Fruit fly (Drosophila melanogaster) whole organism, embryonic: ENCODE results near the gene CG1463.

Experiments
- B-H2 ChIP-seq: fragments of 200-800 bp; sonication (Bioruptor generic); optimal IDR thresholded peaks from 2 replicates; lab custom pipeline; 2018; ENCODE audit warnings: missing biosample characterization, mild to moderate bottlenecking, missing genetic modification characterization
- CG10366 ChIP-seq: fragments of 200-800 bp; sonication (Bioruptor generic); IDR thresholded peaks from 2 replicates; pipeline ENCODE4 v1.3.6; 2022; ENCODE audit warnings: missing biosample characterization, missing genetic modification characterization
- CG12236 ChIP-seq: fragments of 200-800 bp; sonication (Bioruptor generic); optimal IDR thresholded peaks from 2 replicates; lab custom pipeline; 2016; ENCODE audit warnings: missing biosample characterization, missing genetic modification characterization
- CG12744 ChIP-seq: fragments of 200-800 bp; sonication (Bioruptor generic); optimal IDR thresholded peaks from 2 replicates; lab custom pipeline; 2016; ENCODE audit warnings: missing biosample characterization, missing genetic modification characterization
- CG14860 ChIP-seq: fragments of 200-800 bp; sonication (Bioruptor generic); IDR thresholded peaks from 3 replicates; pipeline ENCODE4 v1.3.6; 2022; ENCODE audit warnings: missing biosample characterization, missing genetic modification characterization; ENCODE audit not compliant: partially characterized antibody
- CG15011 ChIP-seq: fragments of 200-800 bp; sonication (Bioruptor generic); optimal IDR thresholded peaks from 3 replicates; lab custom pipeline; 2018; ENCODE audit warnings: missing biosample characterization, mild to moderate bottlenecking, missing genetic modification characterization
- CG15479 ChIP-seq: fragments of 200-800 bp; sonication (Bioruptor generic); optimal IDR thresholded peaks from 3 replicates; lab custom pipeline; 2019; ENCODE audit warnings: missing biosample characterization, mild to moderate bottlenecking, missing genetic modification characterization, moderate library complexity
- CG1603 ChIP-seq: fragments of 200-800 bp; sonication (Bioruptor generic); optimal IDR thresholded peaks from 2 replicates; lab custom pipeline; 2019; ENCODE audit warnings: missing biosample characterization, mild to moderate bottlenecking, missing genetic modification characterization, moderate library complexity
- CG16863 ChIP-seq: fragments of 200-800 bp; sonication (Bioruptor generic); optimal IDR thresholded peaks from 3 replicates; lab custom pipeline; 2016; ENCODE audit warnings: missing biosample characterization, missing genetic modification characterization
- CG17385 ChIP-seq: fragments of 200-800 bp; sonication (Bioruptor generic); optimal IDR thresholded peaks from 3 replicates; lab custom pipeline; 2018; ENCODE audit warnings: missing biosample characterization, mild to moderate bottlenecking, missing genetic modification characterization
- CG2199 ChIP-seq: fragments of 200-800 bp; sonication (Bioruptor generic); IDR thresholded peaks from 3 replicates; pipeline ENCODE4 v1.3.6; 2022; ENCODE audit warnings: missing biosample characterization, missing genetic modification characterization
- CG3065 ChIP-seq: fragments of 200-800 bp; sonication (Bioruptor generic); optimal IDR thresholded peaks from 2 replicates; lab custom pipeline; 2016; ENCODE audit warnings: missing biosample characterization, missing genetic modification characterization
- CG31365 ChIP-seq: fragments of 200-800 bp; sonication (Bioruptor generic); optimal IDR thresholded peaks from 2 replicates; lab custom pipeline; 2018; ENCODE audit warnings: missing biosample characterization, mild to moderate bottlenecking, missing genetic modification characterization
- CG31388 ChIP-seq: fragments of 200-800 bp; sonication (Bioruptor generic); optimal IDR thresholded peaks from 2 replicates; lab custom pipeline; 2016; ENCODE audit warnings: missing biosample characterization, missing genetic modification characterization
- CG3163 ChIP-seq: fragments of 200-800 bp; sonication (Bioruptor generic); optimal IDR thresholded peaks from 3 replicates; lab custom pipeline; 2016; ENCODE audit warnings: missing biosample characterization, missing genetic modification characterization
- CG32532 ChIP-seq: fragments of 200-800 bp; sonication (Bioruptor generic); IDR thresholded peaks from 2 replicates; pipeline ENCODE4 v1.3.6; 2022; ENCODE audit warnings: missing biosample characterization, missing genetic modification characterization
- CG3726 ChIP-seq: fragments of 200-800 bp; sonication (Bioruptor generic); IDR thresholded peaks from 3 replicates; pipeline ENCODE4, ENCODE4 v1.3.6; 2022; ENCODE audit warnings: missing biosample characterization, missing genetic modification characterization
- CG3995 ChIP-seq: fragments of 200-800 bp; sonication (Bioruptor generic); optimal IDR thresholded peaks from 3 replicates; lab custom pipeline; 2016; ENCODE audit warnings: missing biosample characterization, missing genetic modification characterization
- CG6683 ChIP-seq: fragments of 200-800 bp; sonication (Bioruptor generic); optimal IDR thresholded peaks from 2 replicates; lab custom pipeline; 2017; ENCODE audit warnings: missing biosample characterization, mild to moderate bottlenecking, missing genetic modification characterization, missing genetic modification reagents
- CoRest ChIP-seq: fragments of 200-800 bp; sonication (Bioruptor generic); optimal IDR thresholded peaks from 3 replicates; lab custom pipeline; 2018; ENCODE audit warnings: missing biosample characterization, mild to moderate bottlenecking, missing genetic modification characterization, moderate library complexity
- D ChIP-seq, 2 experiments: fragments of 200-800 bp in 1 of 2; fragments of >200 bp in 1 of 2; sonication (Bioruptor generic) in 1 of 2; optimal IDR thresholded peaks; 2 replicates in 1 of 2; 3 replicates in 1 of 2; lab custom pipeline; 2017; ENCODE audit warnings: mild to moderate bottlenecking in 1 of 2, missing biosample characterization in 1 of 2, missing genetic modification characterization in 1 of 2, missing genetic modification reagents in 1 of 2
- HLHmδ ChIP-seq: fragments of 200-800 bp; sonication (Bioruptor generic); optimal IDR thresholded peaks from 2 replicates; lab custom pipeline; 2018; ENCODE audit warnings: missing biosample characterization, mild to moderate bottlenecking, missing genetic modification characterization, moderate library complexity
- HmgD ChIP-seq: fragments of 200-800 bp; sonication (Bioruptor generic); optimal IDR thresholded peaks from 3 replicates; lab custom pipeline; 2016; ENCODE audit warnings: missing biosample characterization, missing genetic modification characterization
- Hsf ChIP-seq: fragments of 200-800 bp; sonication (Bioruptor generic); optimal IDR thresholded peaks from 3 replicates; lab custom pipeline; 2016; ENCODE audit warnings: missing biosample characterization, missing genetic modification characterization
- Meics ChIP-seq: fragments of 200-800 bp; sonication (Bioruptor generic); optimal IDR thresholded peaks from 2 replicates; lab custom pipeline; 2017; ENCODE audit warnings: missing biosample characterization, mild to moderate bottlenecking, missing genetic modification characterization
- Nf-YC ChIP-seq: fragments of 200-800 bp; optimal IDR thresholded peaks from 3 replicates; lab custom pipeline; 2019; ENCODE audit warnings: missing biosample characterization, mild to moderate bottlenecking, missing genetic modification characterization, moderate library complexity
- Oaz ChIP-seq: fragments of 200-800 bp; sonication (Bioruptor generic); IDR thresholded peaks from 2 replicates; pipeline ENCODE4 v1.3.6; 2022; ENCODE audit warnings: missing biosample characterization, missing genetic modification characterization
- Opbp ChIP-seq: fragments of 200-800 bp; sonication (Bioruptor generic); IDR thresholded peaks from 3 replicates; pipeline ENCODE4 v1.3.6; 2022; ENCODE audit warnings: missing biosample characterization, missing genetic modification characterization; ENCODE audit not compliant: partially characterized antibody
- ab ChIP-seq: fragments of 200-800 bp; sonication (Bioruptor generic); optimal IDR thresholded peaks from 2 replicates; lab custom pipeline; 2016; ENCODE audit warnings: missing biosample characterization, missing genetic modification characterization
- ato ChIP-seq: fragments of 200-800 bp; sonication (Bioruptor generic); IDR thresholded peaks from 2 replicates; pipeline ENCODE4 v1.3.6; 2022; ENCODE audit warnings: missing biosample characterization, missing genetic modification characterization; ENCODE audit not compliant: partially characterized antibody
- cato ChIP-seq: fragments of 200-800 bp; sonication (Bioruptor generic); optimal IDR thresholded peaks from 2 replicates; lab custom pipeline; 2016; ENCODE audit warnings: missing biosample characterization, missing genetic modification characterization, borderline replicate concordance
- croc ChIP-seq: fragments of 200-800 bp; sonication (Bioruptor generic); conservative IDR thresholded peaks from 3 replicates; pipeline ENCODE4 v1.3.6; 2022; ENCODE audit warnings: missing biosample characterization, missing genetic modification characterization
- dan ChIP-seq: fragments of 200-800 bp; sonication (Bioruptor generic); IDR thresholded peaks from 2 replicates; pipeline ENCODE4 v1.3.6; 2022; ENCODE audit warnings: missing biosample characterization, missing genetic modification characterization
- esg ChIP-seq: fragments of 200-800 bp; sonication (Bioruptor generic); conservative IDR thresholded peaks from 2 replicates; pipeline ENCODE4 v1.3.6; 2022; ENCODE audit warnings: missing biosample characterization, missing genetic modification characterization
- grau ChIP-seq: fragments of 200-800 bp; optimal IDR thresholded peaks from 3 replicates; lab custom pipeline; 2019; ENCODE audit warnings: missing biosample characterization, mild to moderate bottlenecking, missing genetic modification characterization, moderate library complexity
- inv ChIP-seq: fragments of 200-800 bp; sonication (Bioruptor generic); IDR thresholded peaks from 2 replicates; pipeline ENCODE4 v1.3.6; 2022; ENCODE audit warnings: missing biosample characterization, missing genetic modification characterization; ENCODE audit not compliant: partially characterized antibody
- lab ChIP-seq: fragments of 200-800 bp; sonication (Bioruptor generic); optimal IDR thresholded peaks from 3 replicates; lab custom pipeline; 2017; ENCODE audit warnings: missing biosample characterization, missing genetic modification characterization, mild to moderate bottlenecking, moderate library complexity, missing genetic modification reagents
- lov ChIP-seq, 2 experiments: fragments of 200-800 bp in 1 of 2; fragments of >200 bp in 1 of 2; sonication (Bioruptor generic) in 1 of 2; IDR thresholded peaks in 1 of 2; optimal IDR thresholded peaks in 1 of 2; 2 replicates in 1 of 2; 3 replicates in 1 of 2; pipeline versions ENCODE4 v1.3.6 to Lab custom; 2017 to 2022; ENCODE audit warnings: missing biosample characterization in 1 of 2, missing genetic modification characterization in 1 of 2
- mld ChIP-seq: fragments of 200-800 bp; sonication (Bioruptor generic); IDR thresholded peaks from 3 replicates; pipeline ENCODE4 v1.3.6; 2022; ENCODE audit warnings: missing biosample characterization, missing genetic modification characterization; ENCODE audit not compliant: partially characterized antibody
- oc ChIP-seq: fragments of 200-800 bp; sonication (Bioruptor generic); optimal IDR thresholded peaks from 2 replicates; lab custom pipeline; 2018; ENCODE audit warnings: missing biosample characterization, mild to moderate bottlenecking, missing genetic modification characterization, moderate library complexity
- ranshi ChIP-seq: fragments of 200-800 bp; sonication (Bioruptor generic); IDR thresholded peaks from 2 replicates; pipeline ENCODE4 v1.3.6; 2022; ENCODE audit warnings: missing biosample characterization, missing genetic modification characterization
- schlank ChIP-seq: fragments of 200-800 bp; sonication (Bioruptor generic); optimal IDR thresholded peaks from 2 replicates; lab custom pipeline; 2018; ENCODE audit warnings: missing biosample characterization, mild to moderate bottlenecking, missing genetic modification characterization
- scrt ChIP-seq: fragments of 200-800 bp; sonication (Bioruptor generic); optimal IDR thresholded peaks from 2 replicates; lab custom pipeline; 2018; ENCODE audit warnings: missing biosample characterization, mild to moderate bottlenecking, missing genetic modification characterization, moderate library complexity
- ssp ChIP-seq: fragments of 200-800 bp; sonication (Bioruptor generic); IDR thresholded peaks from 2 replicates; pipeline ENCODE4 v1.3.6; 2022; ENCODE audit warnings: missing biosample characterization, missing genetic modification characterization
- tio ChIP-seq: fragments of 200-800 bp; sonication (Bioruptor generic); optimal IDR thresholded peaks from 2 replicates; lab custom pipeline; 2017; ENCODE audit warnings: missing biosample characterization, missing genetic modification characterization, inconsistent platforms
- tna ChIP-seq: fragments of 200-800 bp; sonication (Bioruptor generic); IDR thresholded peaks from 2 replicates; pipeline ENCODE4 v1.3.6; 2022; ENCODE audit warnings: missing biosample characterization, missing genetic modification characterization; ENCODE audit not compliant: partially characterized antibody
- tx ChIP-seq: fragments of 200-800 bp; sonication (Bioruptor generic); optimal IDR thresholded peaks from 2 replicates; lab custom pipeline; 2016; ENCODE audit warnings: missing biosample characterization, missing genetic modification characterization
- z ChIP-seq: fragments of 200-800 bp; sonication (Bioruptor generic); IDR thresholded peaks from 3 replicates; pipeline ENCODE4 v1.3.6; 2022; ENCODE audit warnings: missing biosample characterization, missing genetic modification characterization

CG1463 gene

dm6 chrX:12579506-12579999 is 31.9 kb downstream of the CG1463 start (continued):
- TF ChIP-seq mld (GFP tag; lab: Robert Waterston, UW) (no peak), CG12744 (GFP tag; lab: Kevin White, UChicago) (peak; percentile 94), CG1603 (tag; lab: Kevin White, UChicago) (peak; percentile 87), inv (GFP tag; lab: Robert Waterston, UW) (no peak), CG3163 (GFP tag; lab: Kevin White, UChicago) (peak; percentile 84), lab (GFP tag; lab: Kevin White, UChicago) (peak; percentile 98), CG31388 (GFP tag; lab: Kevin White, UChicago) (peak; percentile 80), CG6683 (GFP tag; lab: Kevin White, UChicago) (peak; percentile 89), CG12236 (GFP tag; lab: Kevin White, UChicago) (peak; percentile 92), tx (GFP tag; lab: Kevin White, UChicago) (peak; percentile 96), ato (GFP tag; lab: Robert Waterston, UW) (no peak), CG14860 (GFP tag; lab: Robert Waterston, UW) (0 out of 3 replicates have a peak, but pooled peaks have one; percentile 10), CG3065 (peak; percentile 78), B-H2 (GFP tag; lab: Kevin White, UChicago) (peak; percentile 91), grau (tag; lab: Kevin White, UChicago) (peak; percentile 96), dan (GFP tag; lab: Robert Waterston, UW) (no peak; the same call in 1 of the 2 replicates), CG3726 (GFP tag; lab: Robert Waterston, UW) (peak; percentile 90; the same call in 2 of the 3 replicates), CG2199 (0 out of 3 replicates have a peak, but pooled peaks have one; percentile 60), HmgD (GFP tag; lab: Kevin White, UChicago) (peak; percentile 86), z (0 out of 3 replicates have a peak, but pooled peaks have one; percentile 37), esg (GFP tag; lab: Robert Waterston, UW) (peak; percentile 95), schlank (peak; percentile 93), CoRest (peak; percentile 97), CG31365 (tag; lab: Kevin White, UChicago) (peak; percentile 80), tna (GFP tag; lab: Robert Waterston, UW) (no peak), CG15479 (GFP tag; lab: Kevin White, UChicago) (no peak), Nf-YC (tag; lab: Kevin White, UChicago) (peak; percentile 85), cato (GFP tag; lab: Kevin White, UChicago) (peak; percentile 79), CG16863 (GFP tag; lab: Kevin White, UChicago) (peak; percentile 96), CG15011 (peak; percentile 94), ab (GFP tag; lab: Kevin White, UChicago) (peak; percentile 93), Hsf (peak; percentile 97), D (optimal IDR thresholded peaks at IDR 0.05; lab: Kevin White, UChicago) (no peak), D (GFP tag; optimal IDR thresholded peaks at IDR 0.05; lab: Kevin White, UChicago) (peak; percentile 89), oc (tag; lab: Kevin White, UChicago) (peak; percentile 91), CG32532 (peak; percentile 93), Opbp (GFP tag; lab: Robert Waterston, UW) (no peak), scrt (peak; percentile 90), tio (GFP tag; lab: Kevin White, UChicago) (peak; percentile 95), ssp (GFP tag; lab: Robert Waterston, UW) (peak; percentile 79), Oaz (peak; percentile 91), CG17385 (GFP tag; lab: Kevin White, UChicago) (peak; percentile 93), HLHmδ (GFP tag; lab: Kevin White, UChicago) (no peak), CG10366 (GFP tag; lab: Robert Waterston, UW) (peak; percentile 88), Meics (peak; percentile 97), croc (GFP tag; lab: Robert Waterston, UW) (peak; percentile 78), ranshi (GFP tag; lab: Robert Waterston, UW) (peak; percentile 92), lov (optimal IDR thresholded peaks at IDR 0.05; lab: Kevin White, UChicago) (no peak), lov (GFP tag; IDR thresholded peaks at IDR 0.05; lab: Robert Waterston, UW) (peak; percentile 54; the same call in 1 of the 3 replicates), CG3995 (GFP tag; lab: Kevin White, UChicago) (peak; percentile 66)
